Worm (Caenorhabditis elegans) whole organism, L2 larva: ENCODE results near the gene Y45F10B.3.

Experiments used
- ceh-82 ChIP-seq: fragments of 150-350 bp; optimal IDR thresholded peaks from 2 replicates; lab custom pipeline; 2014; ENCODE audit warnings: missing biosample characterization, missing genetic modification characterization
- elt-3 ChIP-seq: sonication (generic microtip); optimal IDR thresholded peaks from 2 replicates; lab custom pipeline; 2017; ENCODE audit warnings: missing biosample characterization, missing genetic modification characterization
- lsy-2 ChIP-seq, 2 experiments: fragments of 150-350 bp in 1 of 2; sonication (generic microtip) in 1 of 2; optimal IDR thresholded peaks; 2 replicates each; lab custom pipeline; 2014 to 2017; ENCODE audit warnings: missing biosample characterization in 2 of 2, missing genetic modification characterization in 2 of 2
- mdl-1 ChIP-seq, 2 experiments: fragments of 150-350 bp in 1 of 2; sonication (generic microtip) in 1 of 2; optimal IDR thresholded peaks; 2 replicates each; lab custom pipeline; 2017; ENCODE audit warnings: missing biosample characterization in 2 of 2, missing genetic modification characterization in 2 of 2
- nhr-25 ChIP-seq: fragments of 150-350 bp; sonication (generic microtip); optimal IDR thresholded peaks from 3 replicates; lab custom pipeline; 2014; ENCODE audit warnings: missing biosample characterization, missing genetic modification characterization
- nhr-77 ChIP-seq: fragments of 150-350 bp; optimal IDR thresholded peaks from 2 replicates; lab custom pipeline; 2014; ENCODE audit warnings: missing biosample characterization, missing genetic modification characterization
- sem-4 ChIP-seq: fragments of 150-350 bp; optimal IDR thresholded peaks from 2 replicates; lab custom pipeline; 2014; ENCODE audit warnings: missing biosample characterization, missing genetic modification reagents, missing genetic modification characterization
- snpc-4 ChIP-seq: fragments of 150-350 bp; optimal IDR thresholded peaks from 2 replicates; lab custom pipeline; 2014; ENCODE audit warnings: missing biosample characterization, missing genetic modification characterization
- unc-55 ChIP-seq: fragments of 150-350 bp; sonication (generic microtip); optimal IDR thresholded peaks from 3 replicates; lab custom pipeline; 2014; ENCODE audit warnings: missing biosample characterization, missing genetic modification reagents, missing genetic modification characterization
- ztf-1 ChIP-seq: fragments of 200-800 bp; sonication (Bioruptor generic); conservative IDR thresholded peaks from 2 replicates; pipeline ENCODE4 v1.3.6; 2022; ENCODE audit warnings: missing genetic modification characterization, missing compliant biosample characterization

ce11 chrIV:13601973-13602669, 8.7 kb downstream of the Y45F10B.3 start, which contains the start of gene Y45F10B.59:
- TF ChIP-seq mdl-1 (tag; optimal IDR thresholded peaks at IDR 0.05; lab: Kevin White, UChicago) (no peak), sem-4 (tag; lab: Kevin White, UChicago) (no peak), unc-55 (GFP tag; lab: Kevin White, UChicago) (no peak), snpc-4 (tag; lab: Kevin White, UChicago) (peak; percentile 60), ceh-82 (no peak), lsy-2 (tag; optimal IDR thresholded peaks at IDR 0.05; lab: Kevin White, UChicago) (no peak), nhr-25 (tag; lab: Kevin White, UChicago) (no peak), ztf-1 (no peak), nhr-77 (tag; lab: Kevin White, UChicago) (no peak), elt-3 (tag; lab: Kevin White, UChicago) (no peak)
